Fruit fly (Drosophila melanogaster) whole organism, wandering third instar larva: ENCODE results near the gene CG7943.

Experiments
- Abd-B ChIP-seq: fragments of >200 bp; optimal IDR thresholded peaks from 2 replicates; lab custom pipeline; 2017; ENCODE audit warnings: missing biosample characterization, missing genetic modification characterization
- CG32264 ChIP-seq: fragments of 200-800 bp; sonication (Bioruptor generic); optimal IDR thresholded peaks from 2 replicates; lab custom pipeline; 2016; ENCODE audit warnings: missing biosample characterization, missing genetic modification characterization
- CG9705 ChIP-seq: fragments of 200-800 bp; sonication (Bioruptor generic); optimal IDR thresholded peaks from 2 replicates; lab custom pipeline; 2018; ENCODE audit warnings: missing biosample characterization, mild to moderate bottlenecking, missing genetic modification characterization
- CrebA ChIP-seq: fragments of 200-800 bp; sonication (Bioruptor generic); optimal IDR thresholded peaks from 2 replicates; lab custom pipeline; 2016; ENCODE audit warnings: missing biosample characterization, mild to moderate bottlenecking, missing genetic modification characterization, borderline replicate concordance
- Dfd ChIP-seq: fragments of >200 bp; optimal IDR thresholded peaks from 2 replicates; lab custom pipeline; 2017; ENCODE audit warnings: missing biosample characterization, missing genetic modification characterization
- Dif ChIP-seq: fragments of 200-275, 200-300 bp; sonication (Bioruptor generic); optimal IDR thresholded peaks from 2 replicates; lab custom pipeline; 2018; ENCODE audit warnings: missing biosample characterization, missing genetic modification characterization; ENCODE audit not compliant: partially characterized antibody
- GATAd ChIP-seq: sonication (Bioruptor generic); optimal IDR thresholded peaks from 2 replicates; lab custom pipeline; 2016; ENCODE audit warnings: missing biosample characterization, missing genetic modification characterization
- HLH106 ChIP-seq: fragments of 200-800 bp; optimal IDR thresholded peaks from 3 replicates; lab custom pipeline; 2019; ENCODE audit warnings: missing biosample characterization, mild to moderate bottlenecking, missing genetic modification characterization, moderate library complexity
- Hnf4 ChIP-seq: fragments of 200-800 bp; sonication (Bioruptor generic); optimal IDR thresholded peaks from 2 replicates; lab custom pipeline; 2016; ENCODE audit warnings: missing biosample characterization, mild to moderate bottlenecking, missing genetic modification characterization
- Hr78 ChIP-seq: fragments of >200 bp; optimal IDR thresholded peaks from 2 replicates; lab custom pipeline; 2017; ENCODE audit warnings: missing biosample characterization, missing genetic modification characterization
- Hr83 ChIP-seq: fragments of 200-300 bp; sonication (Bioruptor generic); optimal IDR thresholded peaks from 2 replicates; lab custom pipeline; 2016; ENCODE audit warnings: missing biosample characterization, mild to moderate bottlenecking, missing genetic modification characterization, moderate library complexity; ENCODE audit not compliant: poor library complexity, severe bottlenecking
- Jra ChIP-seq: sonication (Bioruptor generic); optimal IDR thresholded peaks from 2 replicates; lab custom pipeline; 2016; ENCODE audit warnings: missing biosample characterization, missing genetic modification characterization
- Mio ChIP-seq: sonication (Bioruptor generic); optimal IDR thresholded peaks from 2 replicates; lab custom pipeline; 2016; ENCODE audit warnings: missing biosample characterization, missing genetic modification characterization
- Myc ChIP-seq: fragments of >200 bp; optimal IDR thresholded peaks from 2 replicates; lab custom pipeline; 2017
- N ChIP-seq: fragments of >200 bp; optimal IDR thresholded peaks from 2 replicates; lab custom pipeline; 2018; ENCODE audit warnings: missing biosample characterization, missing external identifiers, missing genetic modification characterization
- OdsH ChIP-seq: fragments of 200-800 bp; sonication (Bioruptor generic); optimal IDR thresholded peaks from 2 replicates; lab custom pipeline; 2016; ENCODE audit warnings: missing biosample characterization, mild to moderate bottlenecking, missing genetic modification characterization
- Rel ChIP-seq, 2 experiments: fragments of 200-800 bp; sonication (Bioruptor generic) in 1 of 2; optimal IDR thresholded peaks; 2 replicates in 1 of 2; 3 replicates in 1 of 2; lab custom pipeline; 2016 to 2019; ENCODE audit warnings: mild to moderate bottlenecking in 2 of 2, missing biosample characterization in 2 of 2, missing genetic modification characterization in 2 of 2, moderate library complexity in 1 of 2
- Sp1 ChIP-seq: fragments of 200-800 bp; sonication (Bioruptor generic); optimal IDR thresholded peaks from 3 replicates; lab custom pipeline; 2019; ENCODE audit warnings: missing biosample characterization, mild to moderate bottlenecking, missing genetic modification characterization, moderate library complexity
- Vsx2 ChIP-seq: fragments of 200-300, 225-300 bp; sonication (Bioruptor generic); optimal IDR thresholded peaks from 2 replicates; lab custom pipeline; 2018; ENCODE audit warnings: missing biosample characterization, missing genetic modification characterization; ENCODE audit not compliant: partially characterized antibody
- br ChIP-seq: fragments of 200-800 bp; sonication (Bioruptor generic); optimal IDR thresholded peaks from 2 replicates; lab custom pipeline; 2016; ENCODE audit warnings: missing biosample characterization, missing genetic modification characterization
- brk ChIP-seq: fragments of 200-800 bp; sonication (Bioruptor generic); optimal IDR thresholded peaks from 2 replicates; lab custom pipeline; 2016; ENCODE audit warnings: missing biosample characterization, mild to moderate bottlenecking, missing genetic modification characterization
- dl ChIP-seq, 2 experiments: fragments of 175-275, 200-275 bp in 1 of 2; fragments of 200-275 bp in 1 of 2; sonication (Bioruptor generic); optimal IDR thresholded peaks; lab custom pipeline; 2018; ENCODE audit warnings: mild to moderate bottlenecking in 2 of 2, missing biosample characterization in 2 of 2, missing genetic modification characterization in 2 of 2, moderate library complexity in 2 of 2; ENCODE audit not compliant: partially characterized antibody in 2 of 2, insufficient read depth in 1 of 2
- dmrt93B ChIP-seq: fragments of 200-800 bp; sonication (Bioruptor generic); optimal IDR thresholded peaks from 2 replicates; lab custom pipeline; 2018; ENCODE audit warnings: missing biosample characterization, mild to moderate bottlenecking, missing genetic modification characterization
- dsf ChIP-seq: sonication (Bioruptor generic); optimal IDR thresholded peaks from 2 replicates; lab custom pipeline; 2016; ENCODE audit warnings: missing biosample characterization, missing genetic modification characterization, borderline replicate concordance
- ey ChIP-seq: fragments of 200-800 bp; sonication (Bioruptor generic); optimal IDR thresholded peaks from 2 replicates; lab custom pipeline; 2016; ENCODE audit warnings: missing biosample characterization, missing genetic modification characterization
- foxo ChIP-seq, 2 experiments: fragments of 200-800 bp; sonication (Bioruptor generic); optimal IDR thresholded peaks; 2 replicates in 1 of 2; 3 replicates in 1 of 2; lab custom pipeline; 2016 to 2017; ENCODE audit warnings: missing biosample characterization in 2 of 2, missing genetic modification characterization in 2 of 2
- fru ChIP-seq: fragments of 200-800 bp; sonication (Bioruptor generic); optimal IDR thresholded peaks from 3 replicates; lab custom pipeline; 2016; ENCODE audit warnings: missing biosample characterization, mild to moderate bottlenecking, missing genetic modification characterization
- h ChIP-seq: fragments of 200-800 bp; sonication (Bioruptor generic); optimal IDR thresholded peaks from 3 replicates; lab custom pipeline; 2016; ENCODE audit warnings: missing biosample characterization, mild to moderate bottlenecking, missing genetic modification characterization
- jim ChIP-seq: fragments of 175-275, 200-325 bp; sonication (Bioruptor generic); optimal IDR thresholded peaks from 2 replicates; lab custom pipeline; 2016; ENCODE audit warnings: missing biosample characterization, mild to moderate bottlenecking, missing genetic modification characterization
- lola ChIP-seq: fragments of >200 bp; optimal IDR thresholded peaks from 2 replicates; lab custom pipeline; 2017; ENCODE audit warnings: missing biosample characterization, missing genetic modification characterization
- pan ChIP-seq: fragments of >200 bp; optimal IDR thresholded peaks from 2 replicates; lab custom pipeline; 2017
- psq ChIP-seq: fragments of 200-800 bp; sonication (Bioruptor generic); optimal IDR thresholded peaks from 3 replicates; lab custom pipeline; 2017; ENCODE audit warnings: missing biosample characterization, mild to moderate bottlenecking, missing genetic modification characterization, moderate library complexity
- rgr ChIP-seq: fragments of 200-800 bp; sonication (Bioruptor generic); optimal IDR thresholded peaks from 3 replicates; lab custom pipeline; 2016; ENCODE audit warnings: missing biosample characterization, mild to moderate bottlenecking, missing genetic modification characterization
- sage ChIP-seq: fragments of 200-800 bp; sonication (Bioruptor generic); optimal IDR thresholded peaks from 2 replicates; lab custom pipeline; 2016; ENCODE audit warnings: missing biosample characterization, mild to moderate bottlenecking, missing genetic modification characterization
- sv ChIP-seq: fragments of 200-800 bp; sonication (Bioruptor generic); optimal IDR thresholded peaks from 3 replicates; lab custom pipeline; 2016; ENCODE audit warnings: missing biosample characterization, missing genetic modification characterization
- tai ChIP-seq: sonication (Bioruptor generic); optimal IDR thresholded peaks from 2 replicates; lab custom pipeline; 2016; ENCODE audit warnings: missing biosample characterization, missing genetic modification characterization
- usp ChIP-seq: fragments of >200 bp; optimal IDR thresholded peaks from 2 replicates; lab custom pipeline; 2017; ENCODE audit warnings: missing biosample characterization, missing genetic modification characterization
- woc ChIP-seq: sonication (Bioruptor generic); optimal IDR thresholded peaks from 2 replicates; lab custom pipeline; 2016; ENCODE audit warnings: missing biosample characterization, mild to moderate bottlenecking, missing genetic modification characterization

Gene CG7943

dm6 chr3R:30052455-30053046 lies 6.3 kb downstream of the CG7943 start, which contains the start of gene Jasper:
Gene Jasper (plus strand): TSS chr3R:30052514.
- TF ChIP-seq Dif (GFP tag; lab: Kevin White, UChicago) (peak; percentile 11), sage (GFP tag; lab: Kevin White, UChicago) (no peak), tai (GFP tag; lab: Kevin White, UChicago) (no peak), Myc (lab: Kevin White, UChicago) (peak; percentile 28), rgr (GFP tag; lab: Kevin White, UChicago) (no peak), jim (no peak), Rel (GFP tag; optimal IDR thresholded peaks at IDR 0.05; lab: Kevin White, UChicago) (no peak), Rel (tag; optimal IDR thresholded peaks at IDR 0.05; lab: Kevin White, UChicago) (peak; percentile 26), Sp1 (GFP tag; lab: Kevin White, UChicago) (peak; percentile 29), CrebA (no peak), N (GFP tag; lab: Kevin White, UChicago) (no peak), HLH106 (tag; lab: Kevin White, UChicago) (peak; percentile 11)

- peak in 1 of 2 experiments; percentile 43 for TF ChIP-seq foxo (GFP tag; optimal IDR thresholded peaks at IDR 0.05; lab: Kevin White, UChicago)
- TF ChIP-seq woc (GFP tag; lab: Kevin White, UChicago): peak; percentile 47
- peak; percentile 53 for TF ChIP-seq rgr (GFP tag; lab: Kevin White, UChicago)
- no peak for TF ChIP-seq N (GFP tag; lab: Kevin White, UChicago)
- TF ChIP-seq br: peak; percentile 30
- TF ChIP-seq h (GFP tag; lab: Kevin White, UChicago): peak; percentile 18
- TF ChIP-seq Abd-B (GFP tag; lab: Kevin White, UChicago): no peak
- TF ChIP-seq Hr78 (GFP tag; lab: Kevin White, UChicago): no peak
- peak; percentile 4 for TF ChIP-seq OdsH
- peak; percentile 21 for TF ChIP-seq Hr83 (GFP tag; lab: Kevin White, UChicago)
- TF ChIP-seq HLH106 (tag; lab: Kevin White, UChicago): peak; percentile 39
- peak; percentile 13 for TF ChIP-seq Sp1 (GFP tag; lab: Kevin White, UChicago)
- TF ChIP-seq ey (GFP tag; lab: Kevin White, UChicago): peak; percentile 19
These were observed 9.8 kb downstream of the CG7943 start, which contains the start of the genes Rpp14b and spn-A for dm6 chr3R:30055915-30056544. Gene Rpp14b (plus strand): TSS chr3R:30055957. Gene spn-A (minus strand): TSS chr3R:30056037.

DNA sequence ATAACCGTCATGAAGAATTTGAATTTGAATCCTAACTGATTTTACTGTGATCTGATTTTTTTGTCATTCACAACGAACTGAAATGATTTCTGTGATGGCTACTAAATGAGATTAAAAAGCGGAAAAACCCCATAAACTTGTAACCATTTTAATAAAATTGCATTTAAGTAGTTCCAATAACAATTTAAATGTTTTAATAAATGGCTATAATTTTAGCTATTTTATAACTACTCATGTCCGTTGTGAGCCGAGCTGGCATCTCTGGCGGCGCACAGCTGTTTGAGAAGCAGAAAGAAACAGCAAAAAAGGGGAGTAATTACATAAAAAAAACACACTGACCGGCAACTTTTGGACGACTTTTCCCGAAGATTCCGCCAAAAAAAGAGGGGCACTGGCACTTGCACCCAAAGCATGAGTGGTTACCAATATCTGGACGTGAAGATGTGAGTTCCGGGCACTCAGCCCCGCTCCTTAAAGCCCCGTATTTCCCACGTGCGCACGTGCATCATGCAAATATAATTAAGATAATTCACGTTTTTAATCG lies 10.4 kb downstream of the CG7943 start, which contains the start of the genes CG7950 and Rpp14a:
Gene CG7950 (plus strand): TSS at position 268 of the 544 bp plus-strand sequence.
Gene Rpp14a (plus strand): TSS at position 268 of the 544 bp plus-strand sequence.
- TF ChIP-seq pan (lab: Kevin White, UChicago) (no peak), foxo (GFP tag; optimal IDR thresholded peaks at IDR 0.05; lab: Kevin White, UChicago) (peak in 1 of 2 experiments; percentile 88), usp (GFP tag; lab: Kevin White, UChicago) (no peak), fru (GFP tag; lab: Kevin White, UChicago) (peak; percentile 85), Hnf4 (no peak), Rel (GFP tag; optimal IDR thresholded peaks at IDR 0.05; lab: Kevin White, UChicago) (no peak), Rel (tag; optimal IDR thresholded peaks at IDR 0.05; lab: Kevin White, UChicago) (peak; percentile 86), dsf (GFP tag; lab: Kevin White, UChicago) (peak; percentile 69), CrebA (no peak), Abd-B (GFP tag; lab: Kevin White, UChicago) (no peak), br (peak; percentile 87), Dif (GFP tag; lab: Kevin White, UChicago) (no peak), rgr (GFP tag; lab: Kevin White, UChicago) (peak; percentile 93), h (GFP tag; lab: Kevin White, UChicago) (peak; percentile 91), psq (peak; percentile 80), jim (no peak), HLH106 (tag; lab: Kevin White, UChicago) (peak; percentile 89), sage (GFP tag; lab: Kevin White, UChicago) (peak; percentile 62), Jra (peak; percentile 85), dmrt93B (peak; percentile 52), Hr83 (GFP tag; lab: Kevin White, UChicago) (peak; percentile 72), Myc (lab: Kevin White, UChicago) (peak; percentile 94), sv (GFP tag; lab: Kevin White, UChicago) (peak; percentile 43), Mio (GFP tag; lab: Kevin White, UChicago) (peak; percentile 17), N (GFP tag; lab: Kevin White, UChicago) (no peak), tai (GFP tag; lab: Kevin White, UChicago) (no peak), ey (GFP tag; lab: Kevin White, UChicago) (peak; percentile 91), OdsH (peak; percentile 81), Dfd (GFP tag; lab: Kevin White, UChicago) (no peak), Vsx2 (no peak), brk (GFP tag; lab: Kevin White, UChicago) (no peak), Hr78 (GFP tag; lab: Kevin White, UChicago) (no peak), Sp1 (GFP tag; lab: Kevin White, UChicago) (peak; percentile 82), CG32264 (GFP tag; lab: Kevin White, UChicago) (peak; percentile 52), dl (GFP tag; optimal IDR thresholded peaks at IDR 0.05; lab: Kevin White, UChicago; ENCODE audit: insufficient read depth in 1 of 2, partially characterized antibody in 2 of 2) (no peak), woc (GFP tag; lab: Kevin White, UChicago) (peak; percentile 81), GATAd (GFP tag; lab: Kevin White, UChicago) (peak; percentile 65), lola (GFP tag; lab: Kevin White, UChicago) (no peak), CG9705 (GFP tag; lab: Kevin White, UChicago) (peak; percentile 77)
